Fruit fly (Drosophila melanogaster) whole organism, embryonic: Measurements from ENCODE around the gene Bub1.

Experiments
- Abd-B ChIP-seq: fragments of 200-800 bp; sonication (Bioruptor generic); optimal IDR thresholded peaks from 2 replicates; lab custom pipeline; 2018; ENCODE audit warnings: missing biosample characterization, mild to moderate bottlenecking, missing genetic modification characterization, moderate library complexity
- CG12219 ChIP-seq: fragments of 200-800 bp; sonication (Bioruptor generic); optimal IDR thresholded peaks from 3 replicates; lab custom pipeline; 2018; ENCODE audit warnings: missing biosample characterization, mild to moderate bottlenecking, missing genetic modification characterization
- CG17912 ChIP-seq: fragments of 200-800 bp; sonication (Bioruptor generic); optimal IDR thresholded peaks from 2 replicates; lab custom pipeline; 2018; ENCODE audit warnings: missing biosample characterization, mild to moderate bottlenecking, missing genetic modification characterization
- CG6683 ChIP-seq: fragments of 200-800 bp; sonication (Bioruptor generic); optimal IDR thresholded peaks from 2 replicates; lab custom pipeline; 2017; ENCODE audit warnings: missing biosample characterization, mild to moderate bottlenecking, missing genetic modification characterization, missing genetic modification reagents
- Dll ChIP-seq: fragments of 200-800 bp; sonication (Bioruptor generic); IDR thresholded peaks from 4 replicates; pipeline ENCODE4 v1.3.6; 2022; ENCODE audit warnings: missing biosample characterization, missing genetic modification characterization; ENCODE audit not compliant: partially characterized antibody
- Gug ChIP-seq: fragments of 200-800 bp; sonication (Bioruptor generic); IDR thresholded peaks from 4 replicates; pipeline ENCODE4 v1.3.6; 2022; ENCODE audit warnings: missing biosample characterization, missing genetic modification characterization
- NK7.1 ChIP-seq: fragments of 200-800 bp; sonication (Bioruptor generic); optimal IDR thresholded peaks from 3 replicates; lab custom pipeline; 2016; ENCODE audit warnings: missing biosample characterization, missing genetic modification characterization
- aop ChIP-seq: fragments of 200-800 bp; sonication (Bioruptor generic); IDR thresholded peaks from 2 replicates; pipeline ENCODE4 v1.3.6; 2022; ENCODE audit warnings: missing biosample characterization, missing genetic modification characterization
- ap ChIP-seq: fragments of 200-800 bp; sonication (Bioruptor generic); IDR thresholded peaks from 2 replicates; pipeline ENCODE4 v1.3.6; 2022; ENCODE audit warnings: missing biosample characterization, missing genetic modification characterization
- grau ChIP-seq: fragments of 200-800 bp; optimal IDR thresholded peaks from 3 replicates; lab custom pipeline; 2019; ENCODE audit warnings: missing biosample characterization, mild to moderate bottlenecking, missing genetic modification characterization, moderate library complexity
- jigr1 ChIP-seq: fragments of 200-800 bp; sonication (Bioruptor generic); IDR thresholded peaks from 3 replicates; pipeline ENCODE4 v1.3.6; 2022; ENCODE audit warnings: missing biosample characterization, missing genetic modification characterization
- lab ChIP-seq: fragments of 200-800 bp; sonication (Bioruptor generic); optimal IDR thresholded peaks from 3 replicates; lab custom pipeline; 2017; ENCODE audit warnings: missing biosample characterization, missing genetic modification characterization, mild to moderate bottlenecking, moderate library complexity, missing genetic modification reagents
- yki ChIP-seq: fragments of >200 bp; optimal IDR thresholded peaks from 3 replicates; lab custom pipeline; 2018

- TF ChIP-seq jigr1 (GFP tag; lab: Robert Waterston, UW) = no peak
- no peak for TF ChIP-seq CG6683 (GFP tag; lab: Kevin White, UChicago)
- no peak for TF ChIP-seq CG17912 (GFP tag; lab: Kevin White, UChicago)
- TF ChIP-seq CG12219 (GFP tag; lab: Kevin White, UChicago) = peak; percentile 39
- TF ChIP-seq yki (lab: Kevin White, UChicago) = peak; percentile 99
- TF ChIP-seq lab (GFP tag; lab: Kevin White, UChicago) = no peak
- no peak for TF ChIP-seq NK7.1 (GFP tag; lab: Kevin White, UChicago)
- no peak for TF ChIP-seq aop (GFP tag; lab: Robert Waterston, UW)
- no peak for TF ChIP-seq grau (tag; lab: Kevin White, UChicago)
- peak; percentile 76 for TF ChIP-seq Dll (GFP tag; lab: Robert Waterston, UW)
- TF ChIP-seq ap (GFP tag; lab: Robert Waterston, UW) = no peak
- TF ChIP-seq Abd-B (GFP tag; lab: Kevin White, UChicago) = no peak
- TF ChIP-seq Gug (GFP tag; lab: Robert Waterston, UW) = no peak
Observed at dm6 chr2L:5237175-5237753, 41.4 kb upstream of the Bub1 start.
